Fruit fly (Drosophila melanogaster) whole organism, prepupa: ENCODE data around the gene CG3473.

Experiments
- Blimp-1 ChIP-seq: fragments of 200-800 bp; sonication (Bioruptor generic); optimal IDR thresholded peaks from 3 replicates; lab custom pipeline; 2017; ENCODE audit warnings: missing biosample characterization, missing genetic modification characterization, mild to moderate bottlenecking, moderate library complexity, missing genetic modification reagents
- CG10631 ChIP-seq: fragments of 200-800 bp; sonication (Bioruptor generic); optimal IDR thresholded peaks from 2 replicates; lab custom pipeline; 2016; ENCODE audit warnings: missing biosample characterization, missing genetic modification characterization
- CG10669 ChIP-seq: fragments of 200-800 bp; sonication (Bioruptor generic); optimal IDR thresholded peaks from 3 replicates; lab custom pipeline; 2018; ENCODE audit warnings: missing biosample characterization, mild to moderate bottlenecking, missing genetic modification characterization, moderate library complexity
- CG11294 ChIP-seq: fragments of 200-800 bp; sonication (Bioruptor generic); IDR thresholded peaks from 2 replicates; pipeline ENCODE4 v1.3.6; 2022; ENCODE audit warnings: missing biosample characterization, missing genetic modification characterization
- CG11762 ChIP-seq: fragments of 200-800 bp; sonication (Bioruptor generic); optimal IDR thresholded peaks from 3 replicates; lab custom pipeline; 2016; ENCODE audit warnings: missing biosample characterization, missing genetic modification characterization; ENCODE audit not compliant: insufficient read depth
- CG15336 ChIP-seq: fragments of 200-800 bp; sonication (Bioruptor generic); IDR thresholded peaks from 2 replicates; pipeline ENCODE4 v1.3.6; 2022; ENCODE audit warnings: missing biosample characterization, missing genetic modification characterization
- CG1621 ChIP-seq: fragments of 200-800 bp; sonication (Bioruptor generic); optimal IDR thresholded peaks from 3 replicates; lab custom pipeline; 2018; ENCODE audit warnings: missing biosample characterization, mild to moderate bottlenecking, missing genetic modification characterization
- CG3919 ChIP-seq: fragments of 200-800 bp; sonication (Bioruptor generic); optimal IDR thresholded peaks from 3 replicates; lab custom pipeline; 2016; ENCODE audit warnings: missing biosample characterization, missing genetic modification characterization
- CG6163 ChIP-seq: fragments of 200-800 bp; sonication (Bioruptor generic); IDR thresholded peaks from 3 replicates; pipeline ENCODE4 v1.3.6; 2022; ENCODE audit warnings: missing biosample characterization, missing genetic modification characterization
- CG6792 ChIP-seq: fragments of 200-800 bp; sonication (Bioruptor generic); optimal IDR thresholded peaks from 3 replicates; lab custom pipeline; 2016; ENCODE audit warnings: missing biosample characterization, missing genetic modification characterization
- CG6808 ChIP-seq: fragments of 200-800 bp; sonication (Bioruptor generic); optimal IDR thresholded peaks from 3 replicates; lab custom pipeline; 2017; ENCODE audit warnings: missing biosample characterization, missing genetic modification characterization, mild to moderate bottlenecking, moderate library complexity, missing genetic modification reagents
- CG6854 ChIP-seq: fragments of 200-800 bp; sonication (Bioruptor generic); optimal IDR thresholded peaks from 2 replicates; lab custom pipeline; 2017; ENCODE audit warnings: missing biosample characterization, mild to moderate bottlenecking, missing genetic modification characterization
- CG8119 ChIP-seq: fragments of 200-800 bp; sonication (Bioruptor generic); IDR thresholded peaks from 3 replicates; pipeline ENCODE4 v1.3.6; 2022; ENCODE audit warnings: missing biosample characterization, missing genetic modification characterization
- CG8319 ChIP-seq: fragments of 200-800 bp; sonication (Bioruptor generic); optimal IDR thresholded peaks from 3 replicates; lab custom pipeline; 2016; ENCODE audit warnings: missing biosample characterization, missing genetic modification characterization
- CG9139 ChIP-seq: fragments of 200-800 bp; sonication (Bioruptor generic); optimal IDR thresholded peaks from 3 replicates; lab custom pipeline; 2017; ENCODE audit warnings: missing biosample characterization, mild to moderate bottlenecking, missing genetic modification characterization
- Eip75B ChIP-seq: fragments of 200-800 bp; sonication (Bioruptor generic); optimal IDR thresholded peaks from 3 replicates; lab custom pipeline; 2016; ENCODE audit warnings: missing biosample characterization, missing genetic modification characterization
- Eip78C ChIP-seq: fragments of 200-800 bp; sonication (Bioruptor generic); peaks from one replicate; lab custom pipeline; 2016; ENCODE audit warnings: missing biosample characterization, missing genetic modification characterization
- Ets96B ChIP-seq: fragments of 200-800 bp; optimal IDR thresholded peaks from 2 replicates; lab custom pipeline; 2019; ENCODE audit warnings: missing biosample characterization, mild to moderate bottlenecking, missing genetic modification characterization, moderate library complexity
- Gug ChIP-seq: fragments of 200-800 bp; sonication (Bioruptor generic); IDR thresholded peaks from 2 replicates; pipeline ENCODE4 v1.3.6; 2022; ENCODE audit warnings: missing biosample characterization, missing genetic modification characterization
- Hr38 ChIP-seq: sonication (Bioruptor generic); optimal IDR thresholded peaks from 2 replicates; lab custom pipeline; 2016; ENCODE audit warnings: missing biosample characterization, missing genetic modification characterization
- Hr39 ChIP-seq: fragments of 200-800 bp; sonication (Bioruptor generic); optimal IDR thresholded peaks from 2 replicates; lab custom pipeline; 2016; ENCODE audit warnings: missing biosample characterization, missing genetic modification characterization
- Hr4 ChIP-seq: fragments of 200-800 bp; sonication (Bioruptor generic); optimal IDR thresholded peaks from 3 replicates; lab custom pipeline; 2016; ENCODE audit warnings: missing biosample characterization, missing genetic modification characterization
- Met ChIP-seq: fragments of 200-800 bp; sonication (Bioruptor generic); optimal IDR thresholded peaks from 3 replicates; lab custom pipeline; 2016; ENCODE audit warnings: missing biosample characterization, missing genetic modification characterization
- OdsH ChIP-seq: fragments of 200-800 bp; sonication (Bioruptor generic); optimal IDR thresholded peaks from 3 replicates; lab custom pipeline; 2016; ENCODE audit warnings: missing biosample characterization, missing genetic modification characterization
- Smox ChIP-seq: fragments of 200-800 bp; sonication (Bioruptor generic); optimal IDR thresholded peaks from 3 replicates; lab custom pipeline; 2016; ENCODE audit warnings: missing biosample characterization, missing genetic modification characterization
- Sox14 ChIP-seq: fragments of 200-800 bp; sonication (Bioruptor generic); optimal IDR thresholded peaks from 3 replicates; lab custom pipeline; 2016; ENCODE audit warnings: missing biosample characterization, missing genetic modification characterization
- Sox15 ChIP-seq: fragments of 200-800 bp; sonication (Bioruptor generic); optimal IDR thresholded peaks from 3 replicates; lab custom pipeline; 2016; ENCODE audit warnings: missing biosample characterization, missing genetic modification characterization
- achi ChIP-seq: fragments of 200-800 bp; sonication (Bioruptor generic); optimal IDR thresholded peaks from 3 replicates; lab custom pipeline; 2016; ENCODE audit warnings: missing biosample characterization, missing genetic modification characterization
- dsx ChIP-seq: fragments of 200-800 bp; optimal IDR thresholded peaks from 3 replicates; lab custom pipeline; 2019; ENCODE audit warnings: missing biosample characterization, mild to moderate bottlenecking, missing genetic modification characterization, moderate library complexity; ENCODE audit not compliant: poor library complexity, severe bottlenecking
- eg ChIP-seq: fragments of 200-800 bp; sonication (Bioruptor generic); IDR thresholded peaks from 3 replicates; pipeline ENCODE4 v1.3.6; 2022; ENCODE audit warnings: missing biosample characterization, missing genetic modification characterization
- esn ChIP-seq: fragments of 200-800 bp; sonication (Bioruptor generic); optimal IDR thresholded peaks from 2 replicates; lab custom pipeline; 2016; ENCODE audit warnings: missing biosample characterization, mild to moderate bottlenecking, missing genetic modification characterization, moderate library complexity
- fd59A ChIP-seq: fragments of 200-800 bp; sonication (Bioruptor generic); optimal IDR thresholded peaks from 2 replicates; lab custom pipeline; 2017; ENCODE audit warnings: missing biosample characterization, mild to moderate bottlenecking, missing genetic modification characterization, missing genetic modification reagents
- lz ChIP-seq: fragments of 200-800 bp; sonication (Bioruptor generic); optimal IDR thresholded peaks from 3 replicates; lab custom pipeline; 2016; ENCODE audit warnings: missing biosample characterization, missing genetic modification characterization
- net ChIP-seq: fragments of 200-800 bp; sonication (Bioruptor generic); optimal IDR thresholded peaks from 3 replicates; lab custom pipeline; 2016; ENCODE audit warnings: missing biosample characterization, missing genetic modification characterization
- pdm3 ChIP-seq: fragments of 200-800 bp; sonication (Bioruptor generic); optimal IDR thresholded peaks from 3 replicates; lab custom pipeline; 2016; ENCODE audit warnings: missing biosample characterization, missing genetic modification characterization
- salr ChIP-seq, 2 experiments: fragments of 200-800 bp; sonication (Bioruptor generic); optimal IDR thresholded peaks; 3 replicates each; lab custom pipeline; 2016 to 2018; ENCODE audit warnings: missing biosample characterization in 2 of 2, missing genetic modification characterization in 2 of 2, mild to moderate bottlenecking in 1 of 2
- spab ChIP-seq: fragments of 200-800 bp; sonication (Bioruptor generic); optimal IDR thresholded peaks from 2 replicates; lab custom pipeline; 2017; ENCODE audit warnings: missing biosample characterization, mild to moderate bottlenecking, missing genetic modification characterization, missing genetic modification reagents
- ss ChIP-seq, 2 experiments: fragments of 200-800 bp; sonication (Bioruptor generic); optimal IDR thresholded peaks; 2 replicates in 1 of 2; 3 replicates in 1 of 2; lab custom pipeline; 2017 to 2018; ENCODE audit warnings: mild to moderate bottlenecking in 2 of 2, missing biosample characterization in 2 of 2, missing genetic modification characterization in 2 of 2, moderate library complexity in 1 of 2
- svp ChIP-seq: fragments of 200-800 bp; sonication (Bioruptor generic); peaks from one replicate; lab custom pipeline; 2016; ENCODE audit warnings: missing biosample characterization, missing genetic modification characterization

Gene CG3473

dm6 chr2L:14598357-14599057 is 35.0 kb upstream of the CG3473 start (continued):
- TF ChIP-seq Smox (GFP tag; lab: Kevin White, UChicago) (peak; percentile 52), CG8319 (peak; percentile 54), CG3919 (GFP tag; lab: Kevin White, UChicago) (peak; percentile 77), Hr38 (GFP tag; lab: Kevin White, UChicago) (no peak), dsx (GFP tag; lab: Kevin White, UChicago) (peak; percentile 51), lz (peak; percentile 55), Hr4 (GFP tag; lab: Kevin White, UChicago) (peak; percentile 40), Met (GFP tag; lab: Kevin White, UChicago) (peak; percentile 75), Sox14 (GFP tag; lab: Kevin White, UChicago) (peak; percentile 59), net (GFP tag; lab: Kevin White, UChicago) (peak; percentile 73), CG10669 (GFP tag; lab: Kevin White, UChicago) (peak; percentile 62), CG6163 (GFP tag; lab: Robert Waterston, UW) (peak; percentile 68), CG6854 (GFP tag; lab: Kevin White, UChicago) (peak; percentile 50), CG11762 (peak; percentile 54)

- no peak for TF ChIP-seq Eip75B (GFP tag; lab: Kevin White, UChicago)
- no peak for TF ChIP-seq CG11762
- no peak for TF ChIP-seq CG6808 (GFP tag; lab: Kevin White, UChicago)
- TF ChIP-seq esn (GFP tag; lab: Kevin White, UChicago) = peak; percentile 14
- no peak for TF ChIP-seq CG8119
- TF ChIP-seq ss (GFP tag; optimal IDR thresholded peaks at IDR 0.05; lab: Kevin White, UChicago) = no peak
- TF ChIP-seq achi (GFP tag; lab: Kevin White, UChicago) = no peak
- TF ChIP-seq CG1621 (tag; lab: Kevin White, UChicago) = no peak
- TF ChIP-seq Hr39 = peak; percentile 40
- no peak for TF ChIP-seq dsx (GFP tag; lab: Kevin White, UChicago)
- TF ChIP-seq Smox (GFP tag; lab: Kevin White, UChicago) = no peak
- TF ChIP-seq svp = peak; percentile 46
- TF ChIP-seq Sox15 (GFP tag; lab: Kevin White, UChicago) = no peak
- no peak for TF ChIP-seq eg (GFP tag; lab: Robert Waterston, UW)
- no peak for TF ChIP-seq spab (GFP tag; lab: Kevin White, UChicago)
Measured at dm6 chr2L:14588615-14589247, 25.2 kb upstream of the CG3473 start.

- TF ChIP-seq CG8119 (no peak), net (GFP tag; lab: Kevin White, UChicago) (no peak), pdm3 (no peak)
Measured at dm6 chr2L:14588134-14588533, 24.6 kb upstream of the CG3473 start, which contains the start of gene CG42680. Gene CG42680, minus strand, starts transcription at chr2L:14588234.

dm6 chr2L:14586714-14587481 is 23.4 kb upstream of the CG3473 start:
- no peak for TF ChIP-seq Eip75B (GFP tag; lab: Kevin White, UChicago)
- TF ChIP-seq Hr4 (GFP tag; lab: Kevin White, UChicago) = peak; percentile 30
- TF ChIP-seq Eip78C (GFP tag; lab: Kevin White, UChicago) = peak; percentile 87
- peak; percentile 53 for TF ChIP-seq CG10631 (GFP tag; lab: Kevin White, UChicago)
- no peak for TF ChIP-seq Gug
- no peak for TF ChIP-seq esn (GFP tag; lab: Kevin White, UChicago)
- TF ChIP-seq OdsH (GFP tag; lab: Kevin White, UChicago) = peak; percentile 37
- TF ChIP-seq CG11762 = no peak
- peak; percentile 32 for TF ChIP-seq spab (GFP tag; lab: Kevin White, UChicago)
- peak; percentile 22 for TF ChIP-seq CG3919 (GFP tag; lab: Kevin White, UChicago)
- TF ChIP-seq CG11294 = no peak
- TF ChIP-seq Blimp-1 = no peak
- TF ChIP-seq CG6792 = peak; percentile 13
- no peak for TF ChIP-seq CG1621 (tag; lab: Kevin White, UChicago)
- TF ChIP-seq Sox15 (GFP tag; lab: Kevin White, UChicago) = no peak
- TF ChIP-seq CG6808 (GFP tag; lab: Kevin White, UChicago) = peak; percentile 36
- TF ChIP-seq CG8119 = peak; percentile 52; the same call in 1 of the 3 replicates
- TF ChIP-seq dsx (GFP tag; lab: Kevin White, UChicago) = peak; percentile 37
- TF ChIP-seq Smox (GFP tag; lab: Kevin White, UChicago) = peak; percentile 0
- peak; percentile 59 for TF ChIP-seq CG15336 (GFP tag; lab: Robert Waterston, UW)
- no peak for TF ChIP-seq CG9139 (GFP tag; lab: Kevin White, UChicago)
- TF ChIP-seq Ets96B (tag; lab: Kevin White, UChicago) = peak; percentile 58
- TF ChIP-seq fd59A (GFP tag; lab: Kevin White, UChicago) = peak; percentile 25
- TF ChIP-seq CG6163 (GFP tag; lab: Robert Waterston, UW) = no peak
- no peak for TF ChIP-seq Hr38 (GFP tag; lab: Kevin White, UChicago)
- TF ChIP-seq salr (GFP tag; optimal IDR thresholded peaks at IDR 0.05; lab: Kevin White, UChicago) = peak in 1 of 2 experiments; percentile 47
